Fruit fly (Drosophila melanogaster) whole organism, embryonic: ENCODE measurements around the gene CG10581.

ENCODE experiments used
- Blimp-1 ChIP-seq: fragments of 200-800 bp; sonication (Bioruptor generic); optimal IDR thresholded peaks from 3 replicates; lab custom pipeline; 2018; ENCODE audit warnings: missing biosample characterization, missing genetic modification characterization, mild to moderate bottlenecking, moderate library complexity, missing genetic modification reagents
- CG11093 ChIP-seq: fragments of 200-800 bp; sonication (Bioruptor generic); IDR thresholded peaks from 3 replicates; pipeline ENCODE4 v1.3.6; 2022; ENCODE audit warnings: missing biosample characterization, missing genetic modification characterization
- CG11696 ChIP-seq: fragments of 200-800 bp; sonication (Bioruptor generic); IDR thresholded peaks from 2 replicates; pipeline ENCODE4 v1.3.6; 2022; ENCODE audit warnings: missing biosample characterization, missing genetic modification characterization
- CG12071 ChIP-seq: fragments of 200-800 bp; sonication (Bioruptor generic); optimal IDR thresholded peaks from 3 replicates; lab custom pipeline; 2018; ENCODE audit warnings: missing biosample characterization, mild to moderate bottlenecking, missing genetic modification characterization
- CG14050 ChIP-seq: fragments of 200-800 bp; sonication (Bioruptor generic); IDR thresholded peaks from 3 replicates; pipeline ENCODE4 v1.3.6; 2022; ENCODE audit warnings: missing biosample characterization, missing genetic modification characterization
- CG15601 ChIP-seq: fragments of 200-800 bp; sonication (Bioruptor generic); optimal IDR thresholded peaks from 3 replicates; lab custom pipeline; 2019; ENCODE audit warnings: missing biosample characterization, mild to moderate bottlenecking, missing genetic modification characterization, moderate library complexity
- CG18619 ChIP-seq: fragments of 200-800 bp; sonication (Bioruptor generic); optimal IDR thresholded peaks from 3 replicates; lab custom pipeline; 2017; ENCODE audit warnings: missing biosample characterization, mild to moderate bottlenecking, missing genetic modification characterization
- CG3065 ChIP-seq: fragments of 200-800 bp; sonication (Bioruptor generic); optimal IDR thresholded peaks from 2 replicates; lab custom pipeline; 2016; ENCODE audit warnings: missing biosample characterization, missing genetic modification characterization
- CG32532 ChIP-seq: fragments of 200-800 bp; sonication (Bioruptor generic); IDR thresholded peaks from 2 replicates; pipeline ENCODE4 v1.3.6; 2022; ENCODE audit warnings: missing biosample characterization, missing genetic modification characterization
- CG3281 ChIP-seq: fragments of 200-800 bp; sonication (Bioruptor generic); optimal IDR thresholded peaks from 3 replicates; lab custom pipeline; 2017; ENCODE audit warnings: missing biosample characterization, mild to moderate bottlenecking, missing genetic modification characterization
- CG3407 ChIP-seq: fragments of 200-800 bp; sonication (Bioruptor generic); optimal IDR thresholded peaks from 2 replicates; lab custom pipeline; 2018; ENCODE audit warnings: missing biosample characterization, mild to moderate bottlenecking, missing genetic modification characterization
- CG34376 ChIP-seq: fragments of 200-800 bp; sonication (Bioruptor generic); optimal IDR thresholded peaks from 2 replicates; lab custom pipeline; 2018; ENCODE audit warnings: missing biosample characterization, mild to moderate bottlenecking, missing genetic modification characterization
- CG4360 ChIP-seq: fragments of 200-800 bp; sonication (Bioruptor generic); IDR thresholded peaks from 2 replicates; pipeline ENCODE4 v1.3.6; 2022; ENCODE audit warnings: missing biosample characterization, missing genetic modification characterization
- CG4424 ChIP-seq: fragments of 200-800 bp; sonication (Bioruptor generic); optimal IDR thresholded peaks from 3 replicates; lab custom pipeline; 2016; ENCODE audit warnings: missing biosample characterization, missing genetic modification characterization
- CG6175 ChIP-seq: fragments of 200-800 bp; sonication (Bioruptor generic); IDR thresholded peaks from 3 replicates; pipeline ENCODE4 v1.3.6; 2022; ENCODE audit warnings: missing biosample characterization, missing genetic modification characterization
- CG6654 ChIP-seq: fragments of 200-800 bp; sonication (Bioruptor generic); optimal IDR thresholded peaks from 2 replicates; lab custom pipeline; 2017; ENCODE audit warnings: missing biosample characterization, mild to moderate bottlenecking, missing genetic modification characterization
- CG8290 ChIP-seq, 3 experiments: fragments of 200-800 bp; sonication (Bioruptor generic); optimal IDR thresholded peaks; 2 replicates each; lab custom pipeline; 2016 to 2019; ENCODE audit warnings: missing biosample characterization in 3 of 3, missing genetic modification characterization in 3 of 3, mild to moderate bottlenecking in 2 of 3, moderate library complexity in 1 of 3
- CG9817 ChIP-seq: fragments of 200-800 bp; sonication (Bioruptor generic); optimal IDR thresholded peaks from 2 replicates; lab custom pipeline; 2018; ENCODE audit warnings: missing biosample characterization, mild to moderate bottlenecking, missing genetic modification characterization, moderate library complexity
- CG9932 ChIP-seq: fragments of 200-800 bp; sonication (Bioruptor generic); IDR thresholded peaks from 2 replicates; pipeline ENCODE4 v1.3.6; 2022; ENCODE audit warnings: missing biosample characterization, missing genetic modification characterization
- Ets65A ChIP-seq: fragments of 200-800 bp; sonication (Bioruptor generic); peaks from one replicate; lab custom pipeline; 2016; ENCODE audit warnings: missing biosample characterization, missing genetic modification characterization
- GATAe ChIP-seq: fragments of 200-800 bp; sonication (Bioruptor generic); conservative IDR thresholded peaks from 2 replicates; pipeline ENCODE4 v1.3.6; 2022; ENCODE audit warnings: missing biosample characterization, missing genetic modification characterization
- HHEX ChIP-seq: fragments of 200-800 bp; sonication (Bioruptor generic); optimal IDR thresholded peaks from 3 replicates; lab custom pipeline; 2017; ENCODE audit warnings: missing biosample characterization, mild to moderate bottlenecking, missing genetic modification characterization, missing genetic modification reagents
- HLH4C ChIP-seq: fragments of 200-800 bp; sonication (Bioruptor generic); IDR thresholded peaks from 3 replicates; pipeline ENCODE4 v1.3.6; 2022; ENCODE audit warnings: missing biosample characterization, missing genetic modification characterization; ENCODE audit not compliant: partially characterized antibody
- HLH54F ChIP-seq: fragments of 200-800 bp; sonication (Bioruptor generic); optimal IDR thresholded peaks from 3 replicates; lab custom pipeline; 2016; ENCODE audit warnings: missing biosample characterization, missing genetic modification characterization
- HLHmδ ChIP-seq: fragments of 200-800 bp; sonication (Bioruptor generic); optimal IDR thresholded peaks from 2 replicates; lab custom pipeline; 2018; ENCODE audit warnings: missing biosample characterization, mild to moderate bottlenecking, missing genetic modification characterization, moderate library complexity
- NK7.1 ChIP-seq: fragments of 200-800 bp; sonication (Bioruptor generic); optimal IDR thresholded peaks from 3 replicates; lab custom pipeline; 2016; ENCODE audit warnings: missing biosample characterization, missing genetic modification characterization
- Neu2 ChIP-seq: fragments of 200-800 bp; sonication (Bioruptor generic); optimal IDR thresholded peaks from 3 replicates; lab custom pipeline; 2016; ENCODE audit warnings: missing biosample characterization, missing genetic modification characterization, borderline replicate concordance
- NfI ChIP-seq: fragments of 200-800 bp; sonication (Bioruptor generic); optimal IDR thresholded peaks from 3 replicates; lab custom pipeline; 2018; ENCODE audit warnings: missing biosample characterization, mild to moderate bottlenecking, missing genetic modification characterization, moderate library complexity
- Pdp1 ChIP-seq, 2 experiments: fragments of 200-800 bp; sonication (Bioruptor generic); optimal IDR thresholded peaks; 3 replicates each; lab custom pipeline; 2016; ENCODE audit warnings: missing biosample characterization in 2 of 2, missing genetic modification characterization in 2 of 2, mild to moderate bottlenecking in 1 of 2, moderate library complexity in 1 of 2
- Rfx ChIP-seq: fragments of 200-800 bp; sonication (Bioruptor generic); IDR thresholded peaks from 2 replicates; pipeline ENCODE4 v1.3.6; 2022; ENCODE audit warnings: missing biosample characterization, missing genetic modification characterization
- Sox102F ChIP-seq: fragments of 200-800 bp; sonication (Bioruptor generic); optimal IDR thresholded peaks from 2 replicates; lab custom pipeline; 2018; ENCODE audit warnings: missing biosample characterization, mild to moderate bottlenecking, missing genetic modification characterization, moderate library complexity
- caup ChIP-seq: fragments of 200-800 bp; sonication (Bioruptor generic); optimal IDR thresholded peaks from 3 replicates; lab custom pipeline; 2017; ENCODE audit warnings: missing biosample characterization, mild to moderate bottlenecking, missing genetic modification characterization, moderate library complexity; ENCODE audit not compliant: severe bottlenecking
- cwo ChIP-seq: fragments of 200-800 bp; sonication (Bioruptor generic); optimal IDR thresholded peaks from 3 replicates; lab custom pipeline; 2017; ENCODE audit warnings: missing biosample characterization, missing genetic modification characterization, mild to moderate bottlenecking, moderate library complexity, missing genetic modification reagents
- emc ChIP-seq: fragments of 200-800 bp; sonication (Bioruptor generic); optimal IDR thresholded peaks from 2 replicates; lab custom pipeline; 2016; ENCODE audit warnings: missing biosample characterization, missing genetic modification characterization
- exex ChIP-seq: fragments of 200-800 bp; sonication (Bioruptor generic); optimal IDR thresholded peaks from 4 replicates; lab custom pipeline; 2018; ENCODE audit warnings: missing biosample characterization, mild to moderate bottlenecking, missing genetic modification characterization, moderate library complexity
- lilli ChIP-seq: fragments of 200-800 bp; sonication (Bioruptor generic); optimal IDR thresholded peaks from 3 replicates; lab custom pipeline; 2016; ENCODE audit warnings: missing biosample characterization, missing genetic modification characterization
- lov ChIP-seq, 2 experiments: fragments of 200-800 bp in 1 of 2; fragments of >200 bp in 1 of 2; sonication (Bioruptor generic) in 1 of 2; IDR thresholded peaks in 1 of 2; optimal IDR thresholded peaks in 1 of 2; 2 replicates in 1 of 2; 3 replicates in 1 of 2; pipeline versions ENCODE4 v1.3.6 to Lab custom; 2017 to 2022; ENCODE audit warnings: missing biosample characterization in 1 of 2, missing genetic modification characterization in 1 of 2
- nerfin-1 ChIP-seq: fragments of 200-800 bp; sonication (Bioruptor generic); optimal IDR thresholded peaks from 3 replicates; lab custom pipeline; 2019; ENCODE audit warnings: missing biosample characterization, mild to moderate bottlenecking, missing genetic modification characterization, moderate library complexity
- nerfin-2 ChIP-seq: fragments of 200-800 bp; sonication (Bioruptor generic); IDR thresholded peaks from 2 replicates; pipeline ENCODE4 v1.3.6; 2022; ENCODE audit warnings: missing biosample characterization, missing genetic modification characterization; ENCODE audit not compliant: partially characterized antibody
- otp ChIP-seq: fragments of 200-800 bp; sonication (Bioruptor generic); IDR thresholded peaks from 3 replicates; pipeline ENCODE4, ENCODE4 v1.3.6; 2022; ENCODE audit warnings: missing biosample characterization, missing genetic modification characterization
- schlank ChIP-seq: fragments of 200-800 bp; sonication (Bioruptor generic); optimal IDR thresholded peaks from 2 replicates; lab custom pipeline; 2018; ENCODE audit warnings: missing biosample characterization, mild to moderate bottlenecking, missing genetic modification characterization
- sens ChIP-seq: fragments of 200-800 bp; sonication (Bioruptor generic); peaks from one replicate; lab custom pipeline; 2016; ENCODE audit warnings: missing biosample characterization, missing genetic modification characterization
- slou ChIP-seq: fragments of 200-800 bp; sonication (Bioruptor generic); optimal IDR thresholded peaks from 3 replicates; lab custom pipeline; 2016; ENCODE audit warnings: missing biosample characterization, missing genetic modification characterization
- stwl ChIP-seq: fragments of 200-800 bp; sonication (Bioruptor generic); optimal IDR thresholded peaks from 3 replicates; lab custom pipeline; 2018; ENCODE audit warnings: missing biosample characterization, mild to moderate bottlenecking, missing genetic modification characterization, moderate library complexity
- sug ChIP-seq: fragments of 200-800 bp; optimal IDR thresholded peaks from 2 replicates; lab custom pipeline; 2019; ENCODE audit warnings: missing biosample characterization, mild to moderate bottlenecking, missing genetic modification characterization, moderate library complexity
- unc-4 ChIP-seq: fragments of 200-800 bp; sonication (Bioruptor generic); IDR thresholded peaks from 2 replicates; pipeline ENCODE4 v1.3.6; 2022; ENCODE audit warnings: missing biosample characterization, missing genetic modification characterization; ENCODE audit not compliant: partially characterized antibody
- zen2 ChIP-seq: fragments of 200-800 bp; sonication (Bioruptor generic); IDR thresholded peaks from 3 replicates; pipeline ENCODE4 v1.3.6; 2022; ENCODE audit warnings: missing biosample characterization, missing genetic modification characterization; ENCODE audit not compliant: partially characterized antibody

Gene CG10581

dm6 chr3L:21050068-21050736 lies 16.2 kb upstream of the CG10581 start (continued):
- TF ChIP-seq exex (tag; lab: Kevin White, UChicago) (peak; percentile 63), lilli (GFP tag; lab: Kevin White, UChicago) (no peak), slou (GFP tag; lab: Kevin White, UChicago) (no peak), Sox102F (GFP tag; lab: Kevin White, UChicago) (no peak), Rfx (no peak), CG4360 (GFP tag; lab: Robert Waterston, UW) (no peak), stwl (tag; lab: Kevin White, UChicago) (no peak), GATAe (GFP tag; lab: Robert Waterston, UW) (no peak), Ets65A (GFP tag; lab: Kevin White, UChicago) (peak; percentile 77), NfI (GFP tag; lab: Kevin White, UChicago) (no peak), CG34376 (GFP tag; lab: Kevin White, UChicago) (peak; percentile 33), HLH54F (GFP tag; lab: Kevin White, UChicago) (no peak), nerfin-1 (tag; lab: Kevin White, UChicago) (peak; percentile 76), HLH4C (no peak), CG14050 (GFP tag; lab: Robert Waterston, UW) (no peak), cwo (GFP tag; lab: Kevin White, UChicago) (peak; percentile 71), CG6175 (GFP tag; lab: Robert Waterston, UW) (no peak), otp (GFP tag; lab: Robert Waterston, UW) (no peak), CG3065 (GFP tag; lab: Kevin White, UChicago) (no peak), CG4424 (GFP tag; lab: Kevin White, UChicago) (no peak), sug (tag; lab: Kevin White, UChicago) (peak; percentile 80), HLHmδ (no peak), CG11696 (GFP tag; lab: Robert Waterston, UW) (peak; percentile 63; the same call in 1 of the 2 replicates), Blimp-1 (GFP tag; lab: Kevin White, UChicago) (no peak), sens (peak; percentile 64), CG3281 (GFP tag; lab: Kevin White, UChicago) (peak; percentile 28), CG9932 (GFP tag; lab: Robert Waterston, UW) (peak; percentile 9; the same call in 1 of the 2 replicates), CG8290 (GFP tag; optimal IDR thresholded peaks at IDR 0.05; lab: Kevin White, UChicago) (no peak), CG8290 (tag; optimal IDR thresholded peaks at IDR 0.05; lab: Kevin White, UChicago) (peak in 1 of 2 experiments; percentile 4), CG6654 (GFP tag; lab: Kevin White, UChicago) (no peak), HHEX (GFP tag; lab: Kevin White, UChicago) (peak; percentile 16), CG18619 (GFP tag; lab: Kevin White, UChicago) (peak; percentile 16), Pdp1 (GFP tag; optimal IDR thresholded peaks at IDR 0.05; lab: Kevin White, UChicago) (peak in 1 of 2 experiments; percentile 44), CG32532 (0 out of 2 replicates have a peak, but pooled peaks have one; percentile 24), unc-4 (no peak), Neu2 (GFP tag; lab: Kevin White, UChicago) (no peak)

dm6 chr3L:21049417-21049914 lies 15.5 kb upstream of the CG10581 start:
- TF ChIP-seq CG15601 (tag; lab: Kevin White, UChicago) (peak; percentile 64), zen2 (GFP tag; lab: Robert Waterston, UW) (no peak), exex (tag; lab: Kevin White, UChicago) (no peak), nerfin-2 (GFP tag; lab: Robert Waterston, UW) (no peak), CG9817 (tag; lab: Kevin White, UChicago) (no peak), NK7.1 (GFP tag; lab: Kevin White, UChicago) (no peak), Rfx (peak; percentile 57), nerfin-1 (tag; lab: Kevin White, UChicago) (peak; percentile 10), schlank (tag; lab: Kevin White, UChicago) (no peak), lov (optimal IDR thresholded peaks at IDR 0.05; lab: Kevin White, UChicago) (no peak), lov (GFP tag; IDR thresholded peaks at IDR 0.05; lab: Robert Waterston, UW) (no peak), CG11093 (GFP tag; lab: Robert Waterston, UW) (no peak), CG3407 (no peak), CG12071 (GFP tag; lab: Kevin White, UChicago) (peak; percentile 46), caup (GFP tag; lab: Kevin White, UChicago) (peak; percentile 47), emc (GFP tag; lab: Kevin White, UChicago) (no peak)
